Fruit fly (Drosophila melanogaster) whole organism, adult: ENCODE data around the gene mRpS21.

Experiments used
- CG14711 ChIP-seq: fragments of 200-800 bp; sonication (Bioruptor generic); optimal IDR thresholded peaks from 2 replicates; lab custom pipeline; 2018; ENCODE audit warnings: missing biosample characterization, mild to moderate bottlenecking, missing genetic modification characterization, moderate library complexity
- CG7045 ChIP-seq: fragments of 200-800 bp; sonication (Bioruptor generic); optimal IDR thresholded peaks from 2 replicates; lab custom pipeline; 2017; ENCODE audit warnings: missing biosample characterization, mild to moderate bottlenecking, missing genetic modification characterization
- Hr96 ChIP-seq: fragments of 200-800 bp; sonication (Bioruptor generic); optimal IDR thresholded peaks from 2 replicates; lab custom pipeline; 2016; ENCODE audit warnings: missing biosample characterization, missing genetic modification characterization
- Mnt ChIP-seq: fragments of 200-800 bp; sonication (Bioruptor generic); optimal IDR thresholded peaks from 2 replicates; lab custom pipeline; 2016; ENCODE audit warnings: missing biosample characterization, mild to moderate bottlenecking, missing genetic modification characterization
- cic ChIP-seq: fragments of 200-800 bp; sonication (Bioruptor generic); optimal IDR thresholded peaks from 2 replicates; lab custom pipeline; 2017; ENCODE audit warnings: missing biosample characterization, mild to moderate bottlenecking, missing genetic modification characterization, moderate library complexity
- kay ChIP-seq: fragments of 200-800 bp; sonication (Bioruptor generic); peaks from one replicate; lab custom pipeline; 2016; ENCODE audit warnings: missing biosample characterization, missing genetic modification characterization, borderline replicate concordance
- pad ChIP-seq: fragments of 200-800 bp; sonication (Bioruptor generic); optimal IDR thresholded peaks from 3 replicates; lab custom pipeline; 2017; ENCODE audit warnings: missing biosample characterization, missing genetic modification characterization, mild to moderate bottlenecking, moderate library complexity, missing genetic modification reagents

DNA sequence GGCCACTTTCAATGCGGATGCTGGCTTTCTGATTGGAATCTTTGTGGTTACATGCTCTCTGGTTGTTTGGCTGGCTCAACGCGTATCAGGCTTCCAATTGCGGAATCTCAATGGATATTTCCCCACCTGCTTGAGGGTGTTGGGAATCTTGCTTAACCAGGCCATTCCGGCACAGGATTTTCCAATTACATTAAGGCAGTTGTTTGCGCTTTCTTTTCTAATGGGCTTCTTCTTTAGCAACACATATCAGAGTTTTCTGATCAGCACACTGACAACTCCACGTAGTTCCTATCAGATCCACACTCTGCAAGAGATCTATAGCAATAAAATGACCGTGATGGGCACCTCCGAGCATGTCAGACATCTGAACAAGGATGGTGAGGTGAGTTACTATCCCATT, 40.6 kb upstream of the mRpS21 start:
- TF ChIP-seq kay (GFP tag; lab: Kevin White, UChicago) = no peak
- TF ChIP-seq Hr96 (GFP tag; lab: Kevin White, UChicago) = no peak
- TF ChIP-seq CG7045 (GFP tag; lab: Kevin White, UChicago) = no peak
- no peak for TF ChIP-seq pad (GFP tag; lab: Kevin White, UChicago)
- TF ChIP-seq cic (GFP tag; lab: Kevin White, UChicago) = no peak
- no peak for TF ChIP-seq Mnt
- no peak for TF ChIP-seq CG14711 (tag; lab: Kevin White, UChicago)
